Fruit fly (Drosophila melanogaster) whole organism, prepupa: Measurements from ENCODE around the gene Task7.

ENCODE experiments used
- Blimp-1 ChIP-seq: fragments of 200-800 bp; sonication (Bioruptor generic); optimal IDR thresholded peaks from 3 replicates; lab custom pipeline; 2017; ENCODE audit warnings: missing biosample characterization, missing genetic modification characterization, mild to moderate bottlenecking, moderate library complexity, missing genetic modification reagents
- CG10669 ChIP-seq: fragments of 200-800 bp; sonication (Bioruptor generic); optimal IDR thresholded peaks from 3 replicates; lab custom pipeline; 2018; ENCODE audit warnings: missing biosample characterization, mild to moderate bottlenecking, missing genetic modification characterization, moderate library complexity
- CG6276 ChIP-seq: fragments of 200-800 bp; sonication (Bioruptor generic); optimal IDR thresholded peaks from 2 replicates; lab custom pipeline; 2017; ENCODE audit warnings: missing biosample characterization, mild to moderate bottlenecking, missing genetic modification characterization

- TF ChIP-seq CG6276 (GFP tag; lab: Kevin White, UChicago) (no peak), Blimp-1 (no peak), CG10669 (GFP tag; lab: Kevin White, UChicago) (no peak)
These were observed 29.0 kb upstream of the Task7 start for dm6 chr3R:9441134-9441533.
